Worm (Caenorhabditis elegans): ENCODE data around the gene srv-5.
"Not testable (repeated sequence)": the region's sequence is repeated elsewhere in the genome, so short reads cannot be mapped to it uniquely, and the experiment has no call there.

DNA sequence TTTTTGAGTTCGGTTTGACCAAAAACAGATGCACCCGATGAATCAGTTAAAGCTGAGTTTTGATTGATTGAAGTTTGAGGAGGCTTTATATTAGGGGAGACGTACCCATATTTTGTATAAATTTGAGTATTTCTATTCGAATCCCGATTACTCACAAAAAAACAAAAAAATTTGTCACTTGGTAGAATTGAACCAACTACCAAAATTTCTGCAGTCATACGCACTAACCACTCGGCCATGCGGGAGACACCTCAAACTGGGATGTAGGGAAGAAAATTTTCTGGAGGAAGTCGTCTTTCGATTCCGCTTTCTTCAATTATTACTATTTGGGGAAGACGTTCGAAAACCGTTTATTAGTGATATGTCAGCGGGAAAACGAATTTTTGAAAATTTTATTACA is 49.3 kb upstream of the srv-5 start:
- not testable (repeated sequence) for TF ChIP-seq T07F8.4 (tag; optimal IDR thresholded peaks at IDR 0.05); tbp1 (GFP tag; optimal IDR thresholded peaks at IDR 0.05); sdz-38 (tag; optimal IDR thresholded peaks at IDR 0.05); xnd-1 (tag; optimal IDR thresholded peaks at IDR 0.05); nhr-179 (tag; optimal IDR thresholded peaks at IDR 0.05); madf-10 (tag; optimal IDR thresholded peaks at IDR 0.05)
